Fruit fly (Drosophila melanogaster) whole organism, embryonic: ENCODE data around the gene RhoGEF4.

Experiments used
- Asciz ChIP-seq: fragments of 200-800 bp; sonication (Bioruptor generic); optimal IDR thresholded peaks from 2 replicates; lab custom pipeline; 2017; ENCODE audit warnings: missing biosample characterization, mild to moderate bottlenecking, missing genetic modification characterization, missing genetic modification reagents
- B-H2 ChIP-seq: fragments of 200-800 bp; sonication (Bioruptor generic); optimal IDR thresholded peaks from 2 replicates; lab custom pipeline; 2018; ENCODE audit warnings: missing biosample characterization, mild to moderate bottlenecking, missing genetic modification characterization
- Bgb ChIP-seq: fragments of 200-800 bp; sonication (Bioruptor generic); IDR thresholded peaks from 2 replicates; pipeline ENCODE4 v1.3.6; 2022; ENCODE audit warnings: missing biosample characterization, missing genetic modification characterization; ENCODE audit not compliant: partially characterized antibody
- CG10147 ChIP-seq: fragments of 200-800 bp; sonication (Bioruptor generic); optimal IDR thresholded peaks from 2 replicates; lab custom pipeline; 2019; ENCODE audit warnings: missing biosample characterization, mild to moderate bottlenecking, missing genetic modification characterization, moderate library complexity
- CG11093 ChIP-seq: fragments of 200-800 bp; sonication (Bioruptor generic); IDR thresholded peaks from 3 replicates; pipeline ENCODE4 v1.3.6; 2022; ENCODE audit warnings: missing biosample characterization, missing genetic modification characterization
- CG17912 ChIP-seq: fragments of 200-800 bp; sonication (Bioruptor generic); optimal IDR thresholded peaks from 2 replicates; lab custom pipeline; 2018; ENCODE audit warnings: missing biosample characterization, mild to moderate bottlenecking, missing genetic modification characterization
- CG31365 ChIP-seq: fragments of 200-800 bp; sonication (Bioruptor generic); optimal IDR thresholded peaks from 2 replicates; lab custom pipeline; 2018; ENCODE audit warnings: missing biosample characterization, mild to moderate bottlenecking, missing genetic modification characterization
- CG31388 ChIP-seq: fragments of 200-800 bp; sonication (Bioruptor generic); optimal IDR thresholded peaks from 2 replicates; lab custom pipeline; 2016; ENCODE audit warnings: missing biosample characterization, missing genetic modification characterization
- CG32767 ChIP-seq: fragments of 200-800 bp; sonication (Bioruptor generic); IDR thresholded peaks from 2 replicates; pipeline ENCODE4 v1.3.6; 2022; ENCODE audit warnings: missing biosample characterization, missing genetic modification characterization
- CG3281 ChIP-seq: fragments of 200-800 bp; sonication (Bioruptor generic); optimal IDR thresholded peaks from 3 replicates; lab custom pipeline; 2017; ENCODE audit warnings: missing biosample characterization, mild to moderate bottlenecking, missing genetic modification characterization
- CG4360 ChIP-seq: fragments of 200-800 bp; sonication (Bioruptor generic); IDR thresholded peaks from 2 replicates; pipeline ENCODE4 v1.3.6; 2022; ENCODE audit warnings: missing biosample characterization, missing genetic modification characterization
- CG4424 ChIP-seq: fragments of 200-800 bp; sonication (Bioruptor generic); optimal IDR thresholded peaks from 3 replicates; lab custom pipeline; 2016; ENCODE audit warnings: missing biosample characterization, missing genetic modification characterization
- CG4707 ChIP-seq: fragments of 200-800 bp; sonication (Bioruptor generic); optimal IDR thresholded peaks from 2 replicates; lab custom pipeline; 2018; ENCODE audit warnings: missing biosample characterization, mild to moderate bottlenecking, missing genetic modification characterization, moderate library complexity
- CG8765 ChIP-seq: fragments of 200-800 bp; sonication (Bioruptor generic); IDR thresholded peaks from 2 replicates; pipeline ENCODE4 v1.3.6; 2022; ENCODE audit warnings: missing biosample characterization, missing genetic modification characterization
- CG9817 ChIP-seq: fragments of 200-800 bp; sonication (Bioruptor generic); optimal IDR thresholded peaks from 2 replicates; lab custom pipeline; 2018; ENCODE audit warnings: missing biosample characterization, mild to moderate bottlenecking, missing genetic modification characterization, moderate library complexity
- D ChIP-seq, 2 experiments: fragments of 200-800 bp in 1 of 2; fragments of >200 bp in 1 of 2; sonication (Bioruptor generic) in 1 of 2; optimal IDR thresholded peaks; 2 replicates in 1 of 2; 3 replicates in 1 of 2; lab custom pipeline; 2017; ENCODE audit warnings: mild to moderate bottlenecking in 1 of 2, missing biosample characterization in 1 of 2, missing genetic modification characterization in 1 of 2, missing genetic modification reagents in 1 of 2
- H2.0 ChIP-seq: fragments of 200-800 bp; sonication (Bioruptor generic); IDR thresholded peaks from 2 replicates; pipeline ENCODE4 v1.3.6; 2022; ENCODE audit warnings: missing biosample characterization, missing genetic modification characterization
- HmgD ChIP-seq: fragments of 200-800 bp; sonication (Bioruptor generic); optimal IDR thresholded peaks from 3 replicates; lab custom pipeline; 2016; ENCODE audit warnings: missing biosample characterization, missing genetic modification characterization
- HmgZ ChIP-seq: fragments of 200-800 bp; sonication (Bioruptor generic); optimal IDR thresholded peaks from 2 replicates; lab custom pipeline; 2018; ENCODE audit warnings: missing biosample characterization, mild to moderate bottlenecking, missing genetic modification characterization
- Hmr ChIP-seq: fragments of 200-800 bp; sonication (Bioruptor generic); optimal IDR thresholded peaks from 3 replicates; lab custom pipeline; 2017; ENCODE audit warnings: mild to moderate bottlenecking, missing biosample characterization, missing genetic modification reagents, missing genetic modification characterization
- Hr51 ChIP-seq, 2 experiments: fragments of 200-800 bp; sonication (Bioruptor generic); optimal IDR thresholded peaks; 2 replicates in 1 of 2; 3 replicates in 1 of 2; lab custom pipeline; 2016 to 2018; ENCODE audit warnings: missing biosample characterization in 2 of 2, missing genetic modification characterization in 2 of 2, mild to moderate bottlenecking in 1 of 2, moderate library complexity in 1 of 2
- Jarid2 ChIP-seq: fragments of 200-800 bp; sonication (Bioruptor generic); optimal IDR thresholded peaks from 3 replicates; lab custom pipeline; 2017; ENCODE audit warnings: mild to moderate bottlenecking, missing biosample characterization, missing genetic modification reagents, missing genetic modification characterization
- MESR4 ChIP-seq: fragments of 200-800 bp; sonication (Bioruptor generic); optimal IDR thresholded peaks from 2 replicates; lab custom pipeline; 2018; ENCODE audit warnings: missing biosample characterization, mild to moderate bottlenecking, missing genetic modification characterization, moderate library complexity
- MTF-1 ChIP-seq: fragments of 200-800 bp; sonication (Bioruptor generic); optimal IDR thresholded peaks from 2 replicates; lab custom pipeline; 2018; ENCODE audit warnings: missing biosample characterization, mild to moderate bottlenecking, missing genetic modification characterization, borderline replicate concordance
- Mes4 ChIP-seq: fragments of 200-800 bp; sonication (Bioruptor generic); optimal IDR thresholded peaks from 2 replicates; lab custom pipeline; 2016; ENCODE audit warnings: missing biosample characterization, missing genetic modification characterization
- Opbp ChIP-seq: fragments of 200-800 bp; sonication (Bioruptor generic); IDR thresholded peaks from 3 replicates; pipeline ENCODE4 v1.3.6; 2022; ENCODE audit warnings: missing biosample characterization, missing genetic modification characterization; ENCODE audit not compliant: partially characterized antibody
- Scr ChIP-seq: fragments of 200-800 bp; sonication (Bioruptor generic); IDR thresholded peaks from 2 replicates; pipeline ENCODE4 v1.3.6; 2022; ENCODE audit warnings: missing biosample characterization, missing genetic modification characterization; ENCODE audit not compliant: partially characterized antibody
- al ChIP-seq: fragments of 200-800 bp; sonication (Bioruptor generic); IDR thresholded peaks from 2 replicates; pipeline ENCODE4 v1.3.6; 2022; ENCODE audit warnings: missing biosample characterization, missing genetic modification characterization
- bbx ChIP-seq: fragments of 200-800 bp; sonication (Bioruptor generic); IDR thresholded peaks from 2 replicates; pipeline ENCODE4 v1.3.6; 2022; ENCODE audit warnings: missing biosample characterization, missing genetic modification characterization; ENCODE audit not compliant: partially characterized antibody
- bigmax ChIP-seq: fragments of 200-800 bp; sonication (Bioruptor generic); optimal IDR thresholded peaks from 2 replicates; lab custom pipeline; 2018; ENCODE audit warnings: missing biosample characterization, mild to moderate bottlenecking, missing genetic modification characterization
- bowl ChIP-seq: fragments of 200-800 bp; sonication (Bioruptor generic); IDR thresholded peaks from 2 replicates; pipeline ENCODE4 v1.3.6; 2022; ENCODE audit warnings: missing biosample characterization, missing genetic modification characterization
- cas ChIP-seq: fragments of 200-800 bp; sonication (Bioruptor generic); IDR thresholded peaks from 2 replicates; pipeline ENCODE4 v1.3.6; 2022; ENCODE audit warnings: missing biosample characterization, missing genetic modification characterization
- cato ChIP-seq: fragments of 200-800 bp; sonication (Bioruptor generic); optimal IDR thresholded peaks from 2 replicates; lab custom pipeline; 2016; ENCODE audit warnings: missing biosample characterization, missing genetic modification characterization, borderline replicate concordance
- fru ChIP-seq: fragments of >200 bp; optimal IDR thresholded peaks from 2 replicates; lab custom pipeline; 2017
- ftz-f1 ChIP-seq: fragments of 200-800 bp; sonication (Bioruptor generic); optimal IDR thresholded peaks from 2 replicates; lab custom pipeline; 2016; ENCODE audit warnings: missing biosample characterization, missing genetic modification characterization
- gsb ChIP-seq: fragments of 200-800 bp; sonication (Bioruptor generic); IDR thresholded peaks from 2 replicates; pipeline ENCODE4 v1.3.6; 2022; ENCODE audit warnings: missing biosample characterization, missing genetic modification characterization
- her ChIP-seq: fragments of 200-800 bp; sonication (Bioruptor generic); optimal IDR thresholded peaks from 2 replicates; lab custom pipeline; 2016; ENCODE audit warnings: missing biosample characterization, missing genetic modification characterization
- ind ChIP-seq: fragments of 200-800 bp; sonication (Bioruptor generic); optimal IDR thresholded peaks from 3 replicates; lab custom pipeline; 2016; ENCODE audit warnings: missing biosample characterization, missing genetic modification characterization
- insv ChIP-seq, 2 experiments: fragments of 200-800 bp; sonication (Bioruptor generic); optimal IDR thresholded peaks; 3 replicates each; lab custom pipeline; 2016 to 2018; ENCODE audit warnings: missing biosample characterization in 2 of 2, missing genetic modification characterization in 2 of 2
- lola ChIP-seq, 3 experiments: fragments of >200 bp in 2 of 3; fragments of 200-800 bp in 1 of 3; sonication (Bioruptor generic) in 1 of 3; optimal IDR thresholded peaks; 2 replicates each; lab custom pipeline; 2017 to 2019; ENCODE audit warnings: missing biosample characterization in 3 of 3, missing genetic modification characterization in 3 of 3, mild to moderate bottlenecking in 1 of 3, moderate library complexity in 1 of 3
- nerfin-1 ChIP-seq: fragments of 200-800 bp; sonication (Bioruptor generic); optimal IDR thresholded peaks from 3 replicates; lab custom pipeline; 2019; ENCODE audit warnings: missing biosample characterization, mild to moderate bottlenecking, missing genetic modification characterization, moderate library complexity
- onecut ChIP-seq: fragments of 200-800 bp; sonication (Bioruptor generic); IDR thresholded peaks from 2 replicates; pipeline ENCODE4 v1.3.6; 2022; ENCODE audit warnings: missing biosample characterization, missing genetic modification characterization
- pan ChIP-seq, 4 experiments: fragments of >200 bp in 3 of 4; fragments of 200-800 bp in 1 of 4; sonication (Bioruptor generic) in 1 of 4; optimal IDR thresholded peaks in 3 of 4; IDR thresholded peaks in 1 of 4; 2 replicates each; pipeline versions ENCODE4 v1.3.6 to Lab custom; 2017 to 2022; ENCODE audit warnings: missing biosample characterization in 2 of 4, missing genetic modification characterization in 2 of 4, mixed read lengths in 1 of 4
- pb ChIP-seq: fragments of 200-800 bp; sonication (Bioruptor generic); optimal IDR thresholded peaks from 3 replicates; lab custom pipeline; 2016; ENCODE audit warnings: missing biosample characterization, missing genetic modification characterization
- pita ChIP-seq: fragments of 200-800 bp; sonication (Bioruptor generic); optimal IDR thresholded peaks from 2 replicates; lab custom pipeline; 2017; ENCODE audit warnings: missing biosample characterization, mild to moderate bottlenecking, missing genetic modification characterization
- sens-2 ChIP-seq: fragments of 200-800 bp; sonication (Bioruptor generic); IDR thresholded peaks from 2 replicates; pipeline ENCODE4 v1.3.6; 2022; ENCODE audit warnings: missing biosample characterization, missing genetic modification characterization
- stwl ChIP-seq: fragments of 200-800 bp; sonication (Bioruptor generic); optimal IDR thresholded peaks from 3 replicates; lab custom pipeline; 2018; ENCODE audit warnings: missing biosample characterization, mild to moderate bottlenecking, missing genetic modification characterization, moderate library complexity
- vvl ChIP-seq: fragments of 200-800 bp; sonication (Bioruptor generic); IDR thresholded peaks from 2 replicates; pipeline ENCODE4 v1.3.6; 2022; ENCODE audit warnings: missing biosample characterization, missing genetic modification characterization

RhoGEF4 gene

DNA sequence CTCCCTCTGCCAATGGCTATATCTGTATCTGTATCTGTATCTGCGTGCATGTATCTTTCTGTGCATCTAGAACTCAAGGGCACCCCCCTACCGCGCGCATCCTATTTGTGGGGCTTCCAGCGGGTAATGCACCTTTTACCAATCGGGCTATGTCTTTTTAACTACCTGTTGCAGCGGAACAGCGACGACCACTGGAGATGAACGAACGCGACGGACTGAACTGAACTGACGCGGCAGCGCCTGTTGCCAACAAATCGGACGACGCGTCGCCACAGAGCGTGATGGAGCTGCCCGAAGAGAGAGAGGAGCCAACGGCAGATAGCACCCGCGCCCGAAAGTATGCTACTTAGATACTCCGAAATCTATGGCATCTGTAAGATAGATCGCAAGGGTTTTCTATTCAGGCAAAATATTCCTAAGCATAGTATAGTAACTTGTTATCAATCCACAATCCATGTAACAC is 21.8 kb upstream of the RhoGEF4 start, which contains the start of gene Cln7 (continued):
- TF ChIP-seq D (optimal IDR thresholded peaks at IDR 0.05; lab: Kevin White, UChicago) (no peak), D (GFP tag; optimal IDR thresholded peaks at IDR 0.05; lab: Kevin White, UChicago) (no peak), CG10147 (GFP tag; lab: Kevin White, UChicago) (peak; percentile 42), Mes4 (GFP tag; lab: Kevin White, UChicago) (no peak), Bgb (GFP tag; lab: Robert Waterston, UW) (peak; percentile 38; the same call in 1 of the 2 replicates), Jarid2 (GFP tag; lab: Kevin White, UChicago) (peak; percentile 92), onecut (GFP tag; lab: Robert Waterston, UW) (peak; percentile 55), CG17912 (peak; percentile 50), cas (no peak), sens-2 (GFP tag; lab: Robert Waterston, UW) (no peak), nerfin-1 (tag; lab: Kevin White, UChicago) (peak; percentile 22), fru (no peak), pan (optimal IDR thresholded peaks at IDR 0.05; lab: Kevin White, UChicago) (no peak), pan (GFP tag; optimal IDR thresholded peaks at IDR 0.05 in 1 of 2, IDR thresholded peaks at IDR 0.05 in 1 of 2) (peak in 1 of 2 experiments; percentile 17), CG4360 (GFP tag; lab: Robert Waterston, UW) (0 out of 2 replicates have a peak, but pooled peaks have one; percentile 9), bbx (GFP tag; lab: Robert Waterston, UW) (peak; percentile 62), Hr51 (GFP tag; optimal IDR thresholded peaks at IDR 0.05; lab: Kevin White, UChicago) (no peak), cato (no peak), ind (GFP tag; lab: Kevin White, UChicago) (no peak), Scr (GFP tag; lab: Robert Waterston, UW) (peak; percentile 46), pita (no peak), bowl (no peak), CG4424 (GFP tag; lab: Kevin White, UChicago) (no peak), insv (GFP tag; optimal IDR thresholded peaks at IDR 0.05; lab: Kevin White, UChicago) (peak in 1 of 2 experiments; percentile 46), CG8765 (GFP tag; lab: Robert Waterston, UW) (peak; percentile 71; the same call in 1 of the 2 replicates), stwl (tag; lab: Kevin White, UChicago) (no peak), lola (GFP tag; optimal IDR thresholded peaks at IDR 0.05; lab: Kevin White, UChicago) (no peak), Asciz (no peak), vvl (GFP tag; lab: Robert Waterston, UW) (peak; percentile 61; the same call in 1 of the 2 replicates), HmgZ (tag; lab: Kevin White, UChicago) (peak; percentile 43), B-H2 (peak; percentile 65), CG4707 (GFP tag; lab: Kevin White, UChicago) (peak; percentile 59), ftz-f1 (GFP tag; lab: Kevin White, UChicago) (peak; percentile 61), H2.0 (no peak), HmgD (peak; percentile 32), MESR4 (GFP tag; lab: Kevin White, UChicago) (peak; percentile 72), Hmr (GFP tag; lab: Kevin White, UChicago) (peak; percentile 57), CG31388 (no peak), CG11093 (no peak), CG31365 (peak; percentile 1), CG3281 (GFP tag; lab: Kevin White, UChicago) (peak; percentile 64), gsb (GFP tag; lab: Robert Waterston, UW) (peak; percentile 35; the same call in 1 of the 2 replicates), CG9817 (tag; lab: Kevin White, UChicago) (no peak), MTF-1 (GFP tag; lab: Kevin White, UChicago) (peak; percentile 64), bigmax (GFP tag; lab: Kevin White, UChicago) (peak; percentile 59), CG32767 (GFP tag; lab: Robert Waterston, UW) (peak; percentile 74; the same call in 1 of the 2 replicates), al (GFP tag; lab: Robert Waterston, UW) (no peak), her (GFP tag; lab: Kevin White, UChicago) (no peak), Opbp (peak; percentile 67; the same call in 2 of the 3 replicates), pb (GFP tag; lab: Kevin White, UChicago) (no peak)
